Worm (Caenorhabditis elegans): ENCODE data around the gene T05A12.4.

DNA sequence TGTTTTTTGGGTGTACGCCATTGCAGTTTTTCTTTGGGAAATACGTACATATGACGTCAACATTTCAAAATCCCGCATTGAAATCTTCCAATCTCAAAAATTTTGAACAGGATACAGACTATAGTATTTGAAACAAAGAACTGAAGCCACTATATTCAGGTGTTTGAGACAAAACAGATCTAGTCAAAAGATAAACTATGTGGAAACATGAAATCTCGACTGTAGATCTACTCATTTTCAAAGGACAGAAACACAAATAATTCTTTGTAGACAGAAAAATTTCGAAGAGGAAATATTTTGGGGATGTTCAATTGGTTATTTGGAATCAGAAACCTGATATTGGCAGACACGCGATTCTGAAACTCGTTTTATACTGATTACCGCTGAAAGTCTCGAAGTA lies 37.8 kb downstream of the T05A12.4 start:
- no peak for TF ChIP-seq ama-1 (optimal IDR thresholded peaks at IDR 0.05)
- no peak for TF ChIP-seq hnd-1 (tag; optimal IDR thresholded peaks at IDR 0.05)
- no peak for TF ChIP-seq tbx-37 (GFP tag; conservative IDR thresholded peaks at IDR 0.05)
- no peak for TF ChIP-seq F13C5.2 (tag; optimal IDR thresholded peaks at IDR 0.05)
- no peak for TF ChIP-seq sea-1 (GFP tag; conservative IDR thresholded peaks at IDR 0.05)
- no peak for TF ChIP-seq scrt-1 (GFP tag; IDR thresholded peaks at IDR 0.05)
- TF ChIP-seq tbx-11 (GFP tag; IDR thresholded peaks at IDR 0.05), result no peak
- no peak for TF ChIP-seq flt-1 (GFP tag; IDR thresholded peaks at IDR 0.05)
- TF ChIP-seq tra-4 (tag; optimal IDR thresholded peaks at IDR 0.05), result no peak
